Worm (Caenorhabditis elegans): ENCODE results near the gene rpt-4.

DNA sequence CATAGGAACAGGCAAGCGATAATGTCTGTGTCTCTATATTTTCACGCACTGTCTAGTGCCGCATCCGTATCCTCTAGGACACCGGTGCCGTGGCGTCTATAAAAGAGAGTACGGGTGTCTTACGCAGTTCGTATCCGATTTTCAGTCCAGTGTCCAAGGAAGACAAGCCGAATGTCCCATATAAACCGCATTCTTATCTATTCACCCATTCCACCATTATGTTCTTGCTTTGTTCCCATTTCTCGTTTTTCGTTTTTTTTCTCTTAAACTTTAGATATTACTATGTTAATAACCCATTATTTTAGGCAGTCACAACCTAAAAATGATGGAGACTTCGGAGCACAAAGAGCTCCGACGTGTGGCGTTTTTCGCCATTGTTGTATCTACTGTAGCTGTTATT is 23.0 kb downstream of the rpt-4 start, which contains the start of gene sqt-2:
- no peak for TF ChIP-seq unc-62 (GFP tag; optimal IDR thresholded peaks at IDR 0.05)
- no peak for TF ChIP-seq zfh-2 (GFP tag; conservative IDR thresholded peaks at IDR 0.05)
- no peak for TF ChIP-seq ztf-26 (tag; optimal IDR thresholded peaks at IDR 0.05)
- TF ChIP-seq aptf-2 (GFP tag; conservative IDR thresholded peaks at IDR 0.05): no peak
- TF ChIP-seq let-526 (GFP tag; IDR thresholded peaks at IDR 0.05): no peak
- TF ChIP-seq ekl-4 (GFP tag; IDR thresholded peaks at IDR 0.05): no peak
- TF ChIP-seq ets-4 (GFP tag; optimal IDR thresholded peaks at IDR 0.05): no peak
- no peak for TF ChIP-seq hsf-1 (GFP tag; IDR thresholded peaks at IDR 0.05)
- no peak for TF ChIP-seq nhr-120 (GFP tag; IDR thresholded peaks at IDR 0.05)
- no peak for TF ChIP-seq nfya-1 (tag; optimal IDR thresholded peaks at IDR 0.05; ENCODE audit: borderline replicate concordance, insufficient read depth)
- TF ChIP-seq unc-130 (GFP tag; optimal IDR thresholded peaks at IDR 0.05): no peak

Data from whole organism, young adult.